Worm (Caenorhabditis elegans) whole organism, L4/young adult: ENCODE measurements around the gene C53B7.2.
"Not testable (repeated sequence)": the region's sequence is repeated elsewhere in the genome, so short reads cannot be mapped to it uniquely, and the experiment has no call there.

ENCODE experiments used
- W03F9.2 ChIP-seq: fragments of 150-350 bp; optimal IDR thresholded peaks from 2 replicates; lab custom pipeline; 2014; ENCODE audit warnings: missing biosample characterization, missing genetic modification characterization
- dao-5 ChIP-seq: sonication (generic microtip); optimal IDR thresholded peaks from 2 replicates; lab custom pipeline; 2016; ENCODE audit warnings: missing genotype, missing genetic modification characterization, moderate library complexity, missing compliant biosample characterization
- him-1 ChIP-seq: sonication (generic microtip); optimal IDR thresholded peaks from 2 replicates; lab custom pipeline; 2016; ENCODE audit warnings: missing genotype, missing genetic modification reagents, missing genetic modification characterization, missing compliant biosample characterization

The C53B7.2 gene

ce11 chrX:6867707-6868106 lies 21.7 kb downstream of the C53B7.2 start:
- TF ChIP-seq W03F9.2 (peak; percentile 47), dao-5 (peak; percentile 85), him-1 (tag; lab: Kevin White, UChicago) (no peak)

- not testable (repeated sequence) for TF ChIP-seq him-1 (tag; lab: Kevin White, UChicago); W03F9.2; dao-5
Measured at ce11 chrX:6868669-6869068, 22.6 kb downstream of the C53B7.2 start, which contains the start of gene C53B7.6. Gene C53B7.6, minus strand, starts transcription at chrX:6868769.

ce11 chrX:6874723-6875122 lies 28.7 kb downstream of the C53B7.2 start, which contains the start of gene F41C6.4:
Gene F41C6.4, minus strand, starts transcription at chrX:6874823.
- no peak for TF ChIP-seq him-1 (tag; lab: Kevin White, UChicago)
- TF ChIP-seq dao-5 = no peak

ce11 chrX:6875273-6875672 lies 29.2 kb downstream of the C53B7.2 start:
- TF ChIP-seq W03F9.2 = no peak
- no peak for TF ChIP-seq dao-5
- no peak for TF ChIP-seq him-1 (tag; lab: Kevin White, UChicago)

- TF ChIP-seq dao-5 (no peak), him-1 (tag; lab: Kevin White, UChicago) (no peak), W03F9.2 (no peak)
Measured at ce11 chrX:6877436-6877835, 31.4 kb downstream of the C53B7.2 start, which contains the start of gene col-173. Gene col-173, minus strand, starts transcription at chrX:6877536.

ce11 chrX:6881795-6882194 lies 35.8 kb downstream of the C53B7.2 start, which contains the start of gene F41C6.6:
Gene F41C6.6, minus strand, starts transcription at chrX:6881895.
- TF ChIP-seq W03F9.2; him-1 (tag; lab: Kevin White, UChicago); dao-5: not testable (repeated sequence)

ce11 chrX:6884439-6884838 lies 38.4 kb downstream of the C53B7.2 start:
- TF ChIP-seq him-1 (tag; lab: Kevin White, UChicago) = no peak
- TF ChIP-seq W03F9.2 = no peak
- no peak for TF ChIP-seq dao-5

- TF ChIP-seq W03F9.2 (no peak), him-1 (tag; lab: Kevin White, UChicago) (no peak), dao-5 (no peak)
Measured at ce11 chrX:6885227-6885853, 39.3 kb downstream of the C53B7.2 start, which contains the start of gene F41C6.7. Gene F41C6.7, minus strand, starts transcription at chrX:6885277.

- TF ChIP-seq dao-5 = no peak
- no peak for TF ChIP-seq W03F9.2
- TF ChIP-seq him-1 (tag; lab: Kevin White, UChicago) = no peak
Measured at ce11 chrX:6888208-6888607, 42.2 kb downstream of the C53B7.2 start.

ce11 chrX:6889374-6889773 lies 43.3 kb downstream of the C53B7.2 start, which contains the start of gene unc-6:
Gene unc-6, plus strand, starts transcription at chrX:6889674.
- TF ChIP-seq W03F9.2 (no peak), him-1 (tag; lab: Kevin White, UChicago) (no peak), dao-5 (no peak)

- TF ChIP-seq him-1 (tag; lab: Kevin White, UChicago) (no peak), W03F9.2 (no peak), dao-5 (no peak)
Measured at ce11 chrX:6893074-6893473, 47.0 kb downstream of the C53B7.2 start.

ce11 chrX:6894104-6894503 lies 48.1 kb downstream of the C53B7.2 start:
- no peak for TF ChIP-seq him-1 (tag; lab: Kevin White, UChicago)
- no peak for TF ChIP-seq dao-5
- TF ChIP-seq W03F9.2 = no peak
